Worm (Caenorhabditis elegans) whole organism, L1 larva: ENCODE measurements around the gene F13C5.2.
A peak's percentile ranks its signal among the peaks of the same experiment; 100 is the strongest.

ENCODE experiments used
- C04F5.9 ChIP-seq: sonication (generic microtip); optimal IDR thresholded peaks from 2 replicates; lab custom pipeline; 2016; ENCODE audit warnings: missing genetic modification characterization, missing compliant biosample characterization
- C16A3.4 ChIP-seq: fragments of 150-350 bp; optimal IDR thresholded peaks from 2 replicates; lab custom pipeline; 2014; ENCODE audit warnings: missing biosample characterization, missing genetic modification characterization
- Y116A8C.19 ChIP-seq: sonication (generic microtip); optimal IDR thresholded peaks from 2 replicates; lab custom pipeline; 2016; ENCODE audit warnings: missing compliant biosample characterization, missing genetic modification characterization, borderline replicate concordance
- alr-1 ChIP-seq: fragments of 200-800 bp; sonication (Bioruptor generic); optimal IDR thresholded peaks from 2 replicates; lab custom pipeline; 2018; ENCODE audit warnings: borderline replicate concordance, mild to moderate bottlenecking, missing genetic modification characterization, missing compliant biosample characterization
- ceh-82 ChIP-seq, 3 experiments: fragments of 150-350 bp in 1 of 3; sonication (generic microtip) in 2 of 3; optimal IDR thresholded peaks; 2 replicates each; lab custom pipeline; 2014 to 2017; ENCODE audit warnings: missing biosample characterization in 3 of 3, missing genetic modification characterization in 3 of 3
- dpl-1 ChIP-seq, 3 experiments: fragments of 150-350 bp in 2 of 3; sonication (generic microtip) in 1 of 3; optimal IDR thresholded peaks; 2 replicates each; lab custom pipeline; 2014 to 2017; ENCODE audit warnings: missing biosample characterization in 3 of 3, missing genetic modification characterization in 3 of 3, missing genetic modification reagents in 3 of 3
- efl-1 ChIP-seq, 4 experiments: fragments of 150-350 bp; optimal IDR thresholded peaks in 3 of 4; peaks in 1 of 4; 1 replicate in 1 of 4; 2 replicates in 3 of 4; lab custom pipeline; 2014; ENCODE audit warnings: missing biosample characterization in 2 of 4, missing genetic modification characterization in 2 of 4, missing genetic modification reagents in 2 of 4
- efl-3 ChIP-seq: fragments of 200-800 bp; sonication (Bioruptor generic); optimal IDR thresholded peaks from 2 replicates; lab custom pipeline; 2018; ENCODE audit warnings: mild to moderate bottlenecking, missing genetic modification characterization, missing compliant biosample characterization
- egl-27 ChIP-seq, 2 experiments: fragments of 150-350 bp in 1 of 2; sonication (generic microtip); optimal IDR thresholded peaks; 3 replicates each; lab custom pipeline; 2017 to 2018; ENCODE audit warnings: missing biosample characterization in 2 of 2, missing genetic modification characterization in 2 of 2, missing genetic modification reagents in 2 of 2
- elt-2 ChIP-seq: sonication (generic microtip); optimal IDR thresholded peaks from 2 replicates; lab custom pipeline; 2016; ENCODE audit warnings: missing genetic modification characterization, mild to moderate bottlenecking, inconsistent platforms, missing compliant biosample characterization, missing genetic modification reagents
- fkh-8 ChIP-seq: sonication (generic microtip); optimal IDR thresholded peaks from 2 replicates; lab custom pipeline; 2016; ENCODE audit warnings: mild to moderate bottlenecking, missing genetic modification characterization, missing compliant biosample characterization
- hpl-2 ChIP-seq: fragments of 150-350 bp; optimal IDR thresholded peaks from 2 replicates; lab custom pipeline; 2014; ENCODE audit warnings: missing biosample characterization, missing genetic modification reagents, missing genetic modification characterization
- isw-1 ChIP-seq: fragments of 200-800 bp; sonication (Bioruptor generic); IDR thresholded peaks from 2 replicates; pipeline ENCODE4 v1.3.6; 2022; ENCODE audit warnings: missing genetic modification characterization, missing compliant biosample characterization
- lin-13 ChIP-seq: fragments of 150-350 bp; optimal IDR thresholded peaks from 2 replicates; lab custom pipeline; 2014; ENCODE audit warnings: missing biosample characterization, missing genetic modification reagents, missing genetic modification characterization
- lin-14 ChIP-seq: fragments of 200-800 bp; sonication (Bioruptor generic); optimal IDR thresholded peaks from 2 replicates; lab custom pipeline; 2018; ENCODE audit warnings: mild to moderate bottlenecking, missing genetic modification characterization, moderate library complexity, missing compliant biosample characterization
- lin-39 ChIP-seq: fragments of 150-350 bp; optimal IDR thresholded peaks from 2 replicates; lab custom pipeline; 2014; ENCODE audit warnings: missing biosample characterization, missing genetic modification reagents, missing genetic modification characterization
- lir-3 ChIP-seq: sonication (generic microtip); optimal IDR thresholded peaks from 2 replicates; lab custom pipeline; 2016; ENCODE audit warnings: mild to moderate bottlenecking, missing genetic modification characterization, moderate library complexity, missing compliant biosample characterization; ENCODE audit not compliant: poor library complexity
- mab-9 ChIP-seq: fragments of 200-800 bp; sonication (Bioruptor generic); IDR thresholded peaks from 2 replicates; pipeline ENCODE4 v1.3.6; 2022; ENCODE audit warnings: missing genetic modification reagents, missing genetic modification characterization, missing compliant biosample characterization
- mdl-1 ChIP-seq, 2 experiments: fragments of 150-350 bp; optimal IDR thresholded peaks; 2 replicates each; lab custom pipeline; 2014 to 2017; ENCODE audit warnings: missing biosample characterization in 2 of 2, missing genetic modification characterization in 2 of 2, inconsistent platforms in 1 of 2
- mep-1 ChIP-seq: fragments of 150-350 bp; optimal IDR thresholded peaks from 2 replicates; lab custom pipeline; 2014; ENCODE audit warnings: missing biosample characterization, missing genetic modification characterization
- nhr-11 ChIP-seq: fragments of 150-350 bp; optimal IDR thresholded peaks from 2 replicates; lab custom pipeline; 2014; ENCODE audit warnings: missing biosample characterization, missing genetic modification characterization
- nhr-47 ChIP-seq: sonication (generic microtip); optimal IDR thresholded peaks from 2 replicates; lab custom pipeline; 2016; ENCODE audit warnings: mild to moderate bottlenecking, missing genetic modification characterization, moderate library complexity, missing compliant biosample characterization
- nhr-71 ChIP-seq: sonication (generic microtip); optimal IDR thresholded peaks from 2 replicates; lab custom pipeline; 2016; ENCODE audit warnings: mild to moderate bottlenecking, missing genetic modification characterization, moderate library complexity, missing compliant biosample characterization
- nhr-76 ChIP-seq: sonication (generic microtip); optimal IDR thresholded peaks from 2 replicates; lab custom pipeline; 2017; ENCODE audit warnings: missing biosample characterization, missing genetic modification characterization
- nhr-85 ChIP-seq: sonication (generic microtip); peaks from one replicate; lab custom pipeline; 2016; ENCODE audit warnings: missing genetic modification characterization, inconsistent platforms, missing compliant biosample characterization
- pax-3 ChIP-seq: fragments of 200-800 bp; sonication (Bioruptor generic); optimal IDR thresholded peaks from 2 replicates; lab custom pipeline; 2018; ENCODE audit warnings: mild to moderate bottlenecking, missing genetic modification characterization, moderate library complexity, missing compliant biosample characterization
- rnt-1 ChIP-seq: sonication (generic microtip); optimal IDR thresholded peaks from 2 replicates; lab custom pipeline; 2016; ENCODE audit warnings: mild to moderate bottlenecking, missing genetic modification characterization, moderate library complexity, missing compliant biosample characterization
- skn-1 ChIP-seq: fragments of 150-350 bp; optimal IDR thresholded peaks from 2 replicates; lab custom pipeline; 2014; ENCODE audit warnings: missing biosample characterization, missing genetic modification characterization
- swsn-7 ChIP-seq: sonication (generic microtip); optimal IDR thresholded peaks from 2 replicates; lab custom pipeline; 2016; ENCODE audit warnings: missing genetic modification characterization, missing compliant biosample characterization
- tlp-1 ChIP-seq: fragments of 150-350 bp; optimal IDR thresholded peaks from 2 replicates; lab custom pipeline; 2014; ENCODE audit warnings: missing biosample characterization, missing genetic modification characterization
- unc-30 ChIP-seq: sonication (generic microtip); optimal IDR thresholded peaks from 2 replicates; lab custom pipeline; 2017; ENCODE audit warnings: missing biosample characterization, missing genetic modification characterization
- unc-62 ChIP-seq: fragments of 150-350 bp; optimal IDR thresholded peaks from 2 replicates; lab custom pipeline; 2014; ENCODE audit warnings: missing biosample characterization, missing genetic modification reagents, missing genetic modification characterization
- unc-86 ChIP-seq: sonication (generic microtip); optimal IDR thresholded peaks from 2 replicates; lab custom pipeline; 2016; ENCODE audit warnings: missing genetic modification characterization, missing compliant biosample characterization
- vab-15 ChIP-seq: sonication (generic microtip); optimal IDR thresholded peaks from 2 replicates; lab custom pipeline; 2017; ENCODE audit warnings: missing genotype, mild to moderate bottlenecking, missing genetic modification characterization, missing compliant biosample characterization
- xbp-1 ChIP-seq: sonication (generic microtip); optimal IDR thresholded peaks from 2 replicates; lab custom pipeline; 2016; ENCODE audit warnings: missing genetic modification characterization, missing compliant biosample characterization

The F13C5.2 gene

ce11 chrX:573270-573669 lies 20.5 kb upstream of the F13C5.2 start (continued):
- no peak for TF ChIP-seq efl-3
- TF ChIP-seq isw-1: peak; percentile 41

- TF ChIP-seq fkh-8 (tag; lab: Kevin White, UChicago): peak; percentile 63
- peak; percentile 15 for TF ChIP-seq nhr-47
- no peak for TF ChIP-seq egl-27 (tag; optimal IDR thresholded peaks at IDR 0.05; lab: Kevin White, UChicago)
- TF ChIP-seq isw-1: no peak
- TF ChIP-seq skn-1 (tag; lab: Kevin White, UChicago): peak; percentile 86
- peak; percentile 13 for TF ChIP-seq nhr-71 (tag; lab: Kevin White, UChicago)
- TF ChIP-seq ceh-82 (tag; optimal IDR thresholded peaks at IDR 0.05; lab: Kevin White, UChicago): peak in 1 of 3 experiments; percentile 34
These were observed 18.7 kb upstream of the F13C5.2 start for ce11 chrX:575084-575483.

ce11 chrX:581754-582153 lies 12.0 kb upstream of the F13C5.2 start:
- TF ChIP-seq mdl-1 (tag; optimal IDR thresholded peaks at IDR 0.05; lab: Kevin White, UChicago) (no peak), lin-14 (GFP tag; lab: Kevin White, UChicago) (no peak)
- TF ChIP-seq, all 84 proteins: peak for 0

ce11 chrX:585598-586217 lies 8.1 kb upstream of the F13C5.2 start:
- TF ChIP-seq nhr-85 (tag; lab: Kevin White, UChicago) (peak; percentile 63), alr-1 (tag; lab: Kevin White, UChicago) (no peak)

- peak; percentile 44 for TF ChIP-seq skn-1 (tag; lab: Kevin White, UChicago)
- no peak for TF ChIP-seq tlp-1 (tag; lab: Kevin White, UChicago)
- no peak for TF ChIP-seq C16A3.4 (tag; lab: Kevin White, UChicago)
- TF ChIP-seq, all 84 proteins: peak for 1
These were observed 6.0 kb upstream of the F13C5.2 start, which contains the start of gene mrp-1 for ce11 chrX:587798-588197. Gene mrp-1 (minus strand): TSS chrX:587898.

ce11 chrX:591056-591455 lies 2.7 kb upstream of the F13C5.2 start:
- no peak for TF ChIP-seq nhr-11
- TF ChIP-seq ceh-82 (tag; optimal IDR thresholded peaks at IDR 0.05; lab: Kevin White, UChicago): no peak
- no peak for TF ChIP-seq rnt-1 (tag; lab: Kevin White, UChicago)
- no peak for TF ChIP-seq efl-1 (optimal IDR thresholded peaks at IDR 0.05; lab: Kevin White, UChicago)
- TF ChIP-seq efl-1 (GFP tag; optimal IDR thresholded peaks at IDR 0.05 in 1 of 2; lab: Kevin White, UChicago): peak in 1 of 2 experiments; percentile 19
- no peak for TF ChIP-seq nhr-71 (tag; lab: Kevin White, UChicago)
- TF ChIP-seq nhr-85 (tag; lab: Kevin White, UChicago): peak; percentile 40
- no peak for TF ChIP-seq fkh-8 (tag; lab: Kevin White, UChicago)
- TF ChIP-seq lin-39 (tag; lab: Kevin White, UChicago): no peak
- peak; percentile 97 for TF ChIP-seq skn-1 (tag; lab: Kevin White, UChicago)

ce11 chrX:593245-593733 lies 471 bp upstream of the F13C5.2 start:
- TF ChIP-seq xbp-1 (tag; lab: Kevin White, UChicago): peak; percentile 77
- peak; percentile 23 for TF ChIP-seq Y116A8C.19
- TF ChIP-seq nhr-47: peak; percentile 86
- peak; percentile 59 for TF ChIP-seq lir-3 (tag; lab: Kevin White, UChicago)
- TF ChIP-seq lin-13 (GFP tag; lab: Kevin White, UChicago): peak; percentile 71
- TF ChIP-seq unc-62: no peak
- TF ChIP-seq C04F5.9 (tag; lab: Kevin White, UChicago): no peak
- TF ChIP-seq pax-3 (tag; lab: Kevin White, UChicago): peak; percentile 49
- peak; percentile 69 for TF ChIP-seq nhr-85 (tag; lab: Kevin White, UChicago)
- peak; percentile 90 for TF ChIP-seq nhr-71 (tag; lab: Kevin White, UChicago)
- no peak for TF ChIP-seq vab-15
- TF ChIP-seq egl-27 (tag; optimal IDR thresholded peaks at IDR 0.05; lab: Kevin White, UChicago): peak; percentile 45 to 81
- TF ChIP-seq mab-9: 0 out of 2 replicates have a peak, but pooled peaks have one; percentile 6
- TF ChIP-seq hpl-2 (GFP tag; lab: Kevin White, UChicago): no peak
- TF ChIP-seq nhr-76 (tag; lab: Kevin White, UChicago): no peak
- peak; percentile 37 for TF ChIP-seq elt-2 (tag; lab: Kevin White, UChicago)
- peak; percentile 68 for TF ChIP-seq isw-1
- peak; percentile 90 for TF ChIP-seq swsn-7 (tag; lab: Kevin White, UChicago)
- TF ChIP-seq unc-86 (tag; lab: Kevin White, UChicago): peak; percentile 91
- peak; percentile 43 to 63 for TF ChIP-seq efl-1 (optimal IDR thresholded peaks at IDR 0.05; lab: Kevin White, UChicago)
- peak in 1 of 2 experiments; percentile 95 for TF ChIP-seq efl-1 (GFP tag; optimal IDR thresholded peaks at IDR 0.05 in 1 of 2; lab: Kevin White, UChicago)
- TF ChIP-seq efl-3: no peak
- peak; percentile 85 for TF ChIP-seq skn-1 (tag; lab: Kevin White, UChicago)
- TF ChIP-seq mep-1: peak; percentile 65
- peak; percentile 24 to 36 (median 28) for TF ChIP-seq dpl-1 (GFP tag; optimal IDR thresholded peaks at IDR 0.05; lab: Kevin White, UChicago)
- TF ChIP-seq unc-30 (tag; lab: Kevin White, UChicago): no peak
